Fruit fly (Drosophila melanogaster) whole organism, wandering third instar larva: ENCODE data around the gene sloth1.

ENCODE experiments used
- Abd-B ChIP-seq: fragments of >200 bp; optimal IDR thresholded peaks from 2 replicates; lab custom pipeline; 2017; ENCODE audit warnings: missing biosample characterization, missing genetic modification characterization
- GATAd ChIP-seq: sonication (Bioruptor generic); optimal IDR thresholded peaks from 2 replicates; lab custom pipeline; 2016; ENCODE audit warnings: missing biosample characterization, missing genetic modification characterization
- Hnf4 ChIP-seq: fragments of 200-800 bp; sonication (Bioruptor generic); optimal IDR thresholded peaks from 2 replicates; lab custom pipeline; 2016; ENCODE audit warnings: missing biosample characterization, mild to moderate bottlenecking, missing genetic modification characterization
- Hr83 ChIP-seq: fragments of 200-300 bp; sonication (Bioruptor generic); optimal IDR thresholded peaks from 2 replicates; lab custom pipeline; 2016; ENCODE audit warnings: missing biosample characterization, mild to moderate bottlenecking, missing genetic modification characterization, moderate library complexity; ENCODE audit not compliant: poor library complexity, severe bottlenecking
- OdsH ChIP-seq: fragments of 200-800 bp; sonication (Bioruptor generic); optimal IDR thresholded peaks from 2 replicates; lab custom pipeline; 2016; ENCODE audit warnings: missing biosample characterization, mild to moderate bottlenecking, missing genetic modification characterization
- Vsx2 ChIP-seq: fragments of 200-300, 225-300 bp; sonication (Bioruptor generic); optimal IDR thresholded peaks from 2 replicates; lab custom pipeline; 2018; ENCODE audit warnings: missing biosample characterization, missing genetic modification characterization; ENCODE audit not compliant: partially characterized antibody
- br ChIP-seq: fragments of 200-800 bp; sonication (Bioruptor generic); optimal IDR thresholded peaks from 2 replicates; lab custom pipeline; 2016; ENCODE audit warnings: missing biosample characterization, missing genetic modification characterization
- foxo ChIP-seq, 2 experiments: fragments of 200-800 bp; sonication (Bioruptor generic); optimal IDR thresholded peaks; 2 replicates in 1 of 2; 3 replicates in 1 of 2; lab custom pipeline; 2016 to 2017; ENCODE audit warnings: missing biosample characterization in 2 of 2, missing genetic modification characterization in 2 of 2
- h ChIP-seq: fragments of 200-800 bp; sonication (Bioruptor generic); optimal IDR thresholded peaks from 3 replicates; lab custom pipeline; 2016; ENCODE audit warnings: missing biosample characterization, mild to moderate bottlenecking, missing genetic modification characterization
- lola ChIP-seq: fragments of >200 bp; optimal IDR thresholded peaks from 2 replicates; lab custom pipeline; 2017; ENCODE audit warnings: missing biosample characterization, missing genetic modification characterization
- psq ChIP-seq: fragments of 200-800 bp; sonication (Bioruptor generic); optimal IDR thresholded peaks from 3 replicates; lab custom pipeline; 2017; ENCODE audit warnings: missing biosample characterization, mild to moderate bottlenecking, missing genetic modification characterization, moderate library complexity
- usp ChIP-seq: fragments of >200 bp; optimal IDR thresholded peaks from 2 replicates; lab custom pipeline; 2017; ENCODE audit warnings: missing biosample characterization, missing genetic modification characterization

DNA sequence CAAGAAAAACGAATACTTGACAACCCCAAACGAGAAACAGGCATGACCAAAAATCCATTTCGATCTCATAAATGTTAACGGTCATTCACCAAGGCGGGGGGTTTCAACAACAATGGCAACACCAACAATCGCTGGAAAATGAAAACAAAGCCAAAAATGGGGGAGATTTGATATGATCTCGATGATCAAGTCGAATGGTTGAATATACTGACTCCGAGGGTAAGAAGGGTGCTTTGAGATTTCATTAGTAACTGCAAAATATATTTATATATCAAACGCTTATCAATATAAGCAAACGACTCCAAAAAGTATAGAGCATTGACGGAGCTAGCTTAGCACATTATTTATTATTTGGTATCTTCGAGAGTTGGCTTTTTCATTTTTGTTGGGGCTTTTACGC, 21.1 kb upstream of the sloth1 start:
- TF ChIP-seq GATAd (GFP tag; lab: Kevin White, UChicago) (no peak), lola (GFP tag; lab: Kevin White, UChicago) (no peak), OdsH (GFP tag; lab: Kevin White, UChicago) (no peak), h (peak; percentile 57), Abd-B (GFP tag; lab: Kevin White, UChicago) (no peak), Vsx2 (GFP tag; lab: Kevin White, UChicago) (no peak), Hnf4 (GFP tag; lab: Kevin White, UChicago) (peak; percentile 18), usp (GFP tag; lab: Kevin White, UChicago) (no peak), Hr83 (no peak), br (no peak), psq (GFP tag; lab: Kevin White, UChicago) (no peak), foxo (GFP tag; optimal IDR thresholded peaks at IDR 0.05; lab: Kevin White, UChicago) (peak in 1 of 2 experiments; percentile 53)
